Worm (Caenorhabditis elegans) whole organism, young adult: Measurements from ENCODE around the gene Y62F5A.10.

Source experiments
- B0336.3 ChIP-seq: fragments of 200-800 bp; sonication (Bioruptor generic); IDR thresholded peaks from 2 replicates; pipeline ENCODE4 v1.3.6; 2022; ENCODE audit warnings: missing genetic modification characterization, missing compliant biosample characterization
- F55B11.4 ChIP-seq: sonication (generic microtip); optimal IDR thresholded peaks from 2 replicates; lab custom pipeline; 2016; ENCODE audit warnings: missing compliant biosample characterization, missing genetic modification characterization, borderline replicate concordance; ENCODE audit not compliant: insufficient read depth
- Y53G8AR.9 ChIP-seq: fragments of 200-800 bp; sonication (Bioruptor generic); conservative IDR thresholded peaks from 2 replicates; pipeline ENCODE4 v1.3.6; 2022; ENCODE audit warnings: missing genetic modification reagents, missing genetic modification characterization, missing compliant biosample characterization
- ama-1 ChIP-seq, 3 experiments: fragments of 150-350 bp in 1 of 3; sonication (generic microtip) in 2 of 3; optimal IDR thresholded peaks; 2 replicates each; lab custom pipeline; 2014 to 2018; ENCODE audit warnings: missing biosample characterization in 2 of 3, missing genetic modification characterization in 2 of 3, missing genetic modification reagents in 2 of 3
- lsy-27 ChIP-seq: sonication (generic microtip); optimal IDR thresholded peaks from 2 replicates; lab custom pipeline; 2017; ENCODE audit warnings: missing genetic modification characterization, mild to moderate bottlenecking, missing compliant biosample characterization, antibody characterized with exemption, missing genotype, borderline replicate concordance; ENCODE audit not compliant: insufficient read depth

DNA sequence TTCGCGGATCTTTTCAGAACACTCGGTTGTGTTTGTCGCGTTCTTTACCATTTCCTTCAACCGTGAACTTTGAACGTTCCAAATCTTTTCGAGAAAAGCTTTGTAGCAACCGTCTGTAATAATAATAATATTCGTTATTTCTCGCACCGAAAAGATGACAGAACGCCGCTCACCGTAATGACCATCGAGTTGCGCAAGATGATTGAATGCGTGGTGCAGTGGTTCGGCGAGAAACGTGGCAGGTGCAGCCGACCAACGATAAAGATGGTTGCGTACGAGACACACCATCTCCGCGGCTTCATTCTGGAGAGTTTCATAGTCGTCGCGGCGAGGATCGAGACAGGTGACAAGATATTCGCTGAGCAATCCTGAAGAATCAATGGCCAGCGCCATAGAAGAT lies 21.6 kb downstream of the Y62F5A.10 start:
- TF ChIP-seq lsy-27 (tag; lab: Kevin White, UChicago) (no peak), B0336.3 (GFP tag; lab: Robert Waterston, UW) (no peak), ama-1 (optimal IDR thresholded peaks at IDR 0.05; lab: Kevin White, UChicago) (no peak), ama-1 (GFP tag; optimal IDR thresholded peaks at IDR 0.05; lab: Kevin White, UChicago) (no peak), F55B11.4 (tag; lab: Kevin White, UChicago) (no peak), Y53G8AR.9 (GFP tag; lab: Robert Waterston, UW) (no peak)
